Worm (Caenorhabditis elegans): ENCODE data around the gene F52H2.15.

ce11 chrX:2541003-2541521, 24.1 kb upstream of the F52H2.15 start, which contains the start of gene F52H2.3:
- TF ChIP-seq pqm-1 (tag; optimal IDR thresholded peaks at IDR 0.05) (no peak), T23F11.4 (GFP tag; optimal IDR thresholded peaks at IDR 0.05) (no peak), rnt-1 (tag; optimal IDR thresholded peaks at IDR 0.05) (no peak), pat-9 (tag; optimal IDR thresholded peaks at IDR 0.05) (no peak), ceh-18 (tag; optimal IDR thresholded peaks at IDR 0.05) (no peak), nfya-1 (tag; optimal IDR thresholded peaks at IDR 0.05) (no peak), tbx-2 (tag; optimal IDR thresholded peaks at IDR 0.05) (no peak), nhr-11 (tag; optimal IDR thresholded peaks at IDR 0.05) (no peak), che-1 (tag; optimal IDR thresholded peaks at IDR 0.05) (no peak), dmd-4 (tag; optimal IDR thresholded peaks at IDR 0.05; ENCODE audit: borderline replicate concordance) (no peak), gmeb-2 (tag; optimal IDR thresholded peaks at IDR 0.05) (no peak), hlh-6 (tag; optimal IDR thresholded peaks at IDR 0.05) (no peak)
